Worm (Caenorhabditis elegans): ENCODE data around the gene T01E8.1.
"Not testable (repeated sequence)": the region's sequence is repeated elsewhere in the genome, so short reads cannot be mapped to it uniquely, and the experiment has no call there.

The T01E8.1 gene

DNA sequence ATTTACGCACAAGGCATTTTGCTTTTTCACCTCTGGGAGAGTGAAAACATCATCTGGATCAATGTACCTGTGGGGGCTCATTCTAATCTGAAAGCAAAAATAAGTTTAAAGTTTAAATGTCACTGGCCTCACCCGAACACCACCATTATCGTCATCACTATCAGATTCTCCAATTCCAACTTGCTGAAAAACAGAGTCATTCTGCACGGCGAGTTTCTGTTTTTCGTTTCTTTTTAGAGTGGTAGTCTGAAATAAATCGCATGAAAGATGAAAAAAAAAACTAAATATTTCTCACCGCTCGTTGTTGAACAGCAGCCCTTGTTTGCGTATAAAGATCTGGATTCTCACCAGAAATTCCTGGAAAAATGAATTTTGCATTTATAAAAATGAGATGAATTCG is 40.6 kb downstream of the T01E8.1 start:
- no peak for TF ChIP-seq unc-62 (GFP tag; optimal IDR thresholded peaks at IDR 0.05)

- not testable (repeated sequence) for TF ChIP-seq unc-62 (GFP tag; optimal IDR thresholded peaks at IDR 0.05)
Measured at ce11 chrII:10247594-10248283, 41.2 kb downstream of the T01E8.1 start, which contains the start of gene nrde-2. Gene nrde-2, minus strand, starts transcription at chrII:10247638.

DNA sequence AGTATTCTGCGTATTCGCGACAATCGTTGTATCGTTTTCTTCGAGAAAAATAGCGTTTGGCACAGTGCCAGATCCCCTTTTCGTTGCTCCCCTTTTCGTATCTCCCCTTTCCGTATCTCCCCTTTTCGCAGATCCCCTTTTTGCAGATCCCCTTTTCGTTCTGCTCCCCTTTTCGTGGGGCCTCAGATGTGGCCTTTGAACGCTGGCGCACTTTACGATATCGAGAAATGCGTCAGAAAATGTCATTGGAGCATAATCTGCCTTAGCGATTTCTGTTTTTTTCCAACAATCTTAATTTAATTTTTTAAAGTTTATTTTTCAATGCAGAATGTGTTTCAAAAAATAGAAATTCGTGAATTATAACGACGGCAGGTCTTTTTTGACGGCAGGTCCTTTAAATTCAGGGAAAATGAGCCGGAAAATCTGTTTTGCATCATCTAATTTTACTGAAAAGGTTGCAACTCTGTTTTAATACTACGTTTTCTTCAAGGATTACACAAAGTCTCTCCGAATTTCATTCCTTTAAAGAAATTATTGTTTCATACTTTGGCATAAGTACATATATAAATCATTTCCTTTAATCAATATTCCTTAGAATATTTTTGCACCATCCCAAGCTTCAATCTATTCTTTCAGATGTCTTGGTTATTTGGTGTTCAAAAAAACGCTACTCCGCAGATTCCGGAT is 42.0 kb downstream of the T01E8.1 start, which contains the start of gene atad-3:
Gene atad-3 (plus strand): TSS at position 637 of the 687 bp plus-strand sequence.
- no peak for TF ChIP-seq unc-62 (GFP tag; optimal IDR thresholded peaks at IDR 0.05)

DNA sequence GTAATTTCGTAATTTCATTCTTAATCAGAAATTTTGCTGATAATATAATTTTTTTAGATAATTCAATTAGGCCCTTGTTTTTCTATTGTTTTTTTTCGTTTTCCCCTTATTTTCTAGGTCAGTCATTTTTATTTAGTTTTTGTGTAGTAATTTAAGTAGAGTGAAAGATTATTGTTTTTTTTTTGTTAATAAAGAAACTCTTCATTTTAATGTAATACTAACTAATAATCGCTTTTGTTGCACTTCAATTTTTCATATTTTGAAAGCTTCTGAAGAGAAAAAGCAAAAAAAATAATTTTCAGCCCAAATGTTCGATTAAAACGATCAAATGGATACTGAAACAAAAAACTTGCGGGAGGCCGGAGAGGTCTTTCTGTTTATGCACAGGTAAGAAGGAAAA is 44.4 kb downstream of the T01E8.1 start, which contains the start of gene F54B3.1:
Gene F54B3.1 (plus strand): TSS at position 301 of the 400 bp plus-strand sequence.
- TF ChIP-seq unc-62 (GFP tag; optimal IDR thresholded peaks at IDR 0.05), result no peak

- no peak for TF ChIP-seq unc-62 (GFP tag; optimal IDR thresholded peaks at IDR 0.05)
Measured at ce11 chrII:10252048-10252447, 45.5 kb downstream of the T01E8.1 start.
